Worm (Caenorhabditis elegans) whole organism, late embryonic: ENCODE measurements around the gene rga-4.
A peak's percentile ranks its signal among the peaks of the same experiment; 100 is the strongest.

Experiments used
- F13H6.1 ChIP-seq: sonication (generic microtip); optimal IDR thresholded peaks from 2 replicates; lab custom pipeline; 2016; ENCODE audit warnings: missing genetic modification characterization, missing compliant biosample characterization
- K02D7.2 ChIP-seq: sonication (generic microtip); optimal IDR thresholded peaks from 2 replicates; lab custom pipeline; 2017; ENCODE audit warnings: mild to moderate bottlenecking, missing genetic modification characterization, missing compliant biosample characterization
- Y22D7AL.16 ChIP-seq: sonication (generic microtip); optimal IDR thresholded peaks from 2 replicates; lab custom pipeline; 2016; ENCODE audit warnings: missing genetic modification characterization, missing compliant biosample characterization
- ama-1 ChIP-seq: fragments of 150-350 bp; optimal IDR thresholded peaks from 2 replicates; lab custom pipeline; 2014
- ceh-14 ChIP-seq: sonication (generic microtip); optimal IDR thresholded peaks from 2 replicates; lab custom pipeline; 2016; ENCODE audit warnings: missing genotype, missing genetic modification characterization, missing compliant biosample characterization
- ceh-2 ChIP-seq: sonication (generic microtip); optimal IDR thresholded peaks from 2 replicates; lab custom pipeline; 2016; ENCODE audit warnings: missing genotype, missing genetic modification characterization, missing compliant biosample characterization
- ceh-30 ChIP-seq: fragments of 150-350 bp; optimal IDR thresholded peaks from 2 replicates; lab custom pipeline; 2014; ENCODE audit warnings: missing biosample characterization, missing genetic modification characterization
- ceh-45 ChIP-seq: fragments of 200-800 bp; sonication (Bioruptor generic); IDR thresholded peaks from 2 replicates; pipeline ENCODE4 v1.3.6; 2022; ENCODE audit warnings: missing genetic modification reagents, missing genetic modification characterization, missing compliant biosample characterization
- ceh-48 ChIP-seq: sonication (generic microtip); optimal IDR thresholded peaks from 2 replicates; lab custom pipeline; 2016; ENCODE audit warnings: missing genetic modification characterization, inconsistent platforms, missing compliant biosample characterization
- ceh-6 ChIP-seq: fragments of 200-800 bp; sonication (Bioruptor generic); optimal IDR thresholded peaks from 2 replicates; lab custom pipeline; 2018; ENCODE audit warnings: mild to moderate bottlenecking, missing genetic modification characterization, missing compliant biosample characterization
- dmd-4 ChIP-seq: sonication (generic microtip); optimal IDR thresholded peaks from 2 replicates; lab custom pipeline; 2016; ENCODE audit warnings: borderline replicate concordance, missing genetic modification characterization, missing compliant biosample characterization
- dve-1 ChIP-seq: sonication (generic microtip); optimal IDR thresholded peaks from 2 replicates; lab custom pipeline; 2017; ENCODE audit warnings: antibody characterized with exemption, mild to moderate bottlenecking, missing genetic modification characterization, missing compliant biosample characterization
- elt-4 ChIP-seq: sonication (generic microtip); optimal IDR thresholded peaks from 2 replicates; lab custom pipeline; 2016; ENCODE audit warnings: missing genetic modification characterization, missing compliant biosample characterization
- ets-4 ChIP-seq: sonication (generic microtip); optimal IDR thresholded peaks from 2 replicates; lab custom pipeline; 2016; ENCODE audit warnings: missing genetic modification characterization, missing compliant biosample characterization
- eyg-1 ChIP-seq: sonication (generic microtip); optimal IDR thresholded peaks from 2 replicates; lab custom pipeline; 2016; ENCODE audit warnings: missing genotype, missing genetic modification characterization, missing compliant biosample characterization
- fax-1 ChIP-seq: sonication (generic microtip); optimal IDR thresholded peaks from 2 replicates; lab custom pipeline; 2016; ENCODE audit warnings: missing genotype, missing genetic modification characterization, missing compliant biosample characterization
- hlh-15 ChIP-seq: sonication (generic microtip); optimal IDR thresholded peaks from 2 replicates; lab custom pipeline; 2016; ENCODE audit warnings: missing genetic modification characterization, missing compliant biosample characterization
- hlh-8 ChIP-seq: sonication (generic microtip); optimal IDR thresholded peaks from 2 replicates; lab custom pipeline; 2016; ENCODE audit warnings: missing genotype, missing genetic modification characterization, missing compliant biosample characterization
- lim-6 ChIP-seq: sonication (generic microtip); optimal IDR thresholded peaks from 2 replicates; lab custom pipeline; 2016; ENCODE audit warnings: missing genetic modification characterization, missing compliant biosample characterization
- madf-2 ChIP-seq: sonication (generic microtip); optimal IDR thresholded peaks from 2 replicates; lab custom pipeline; 2017; ENCODE audit warnings: missing genetic modification characterization, missing compliant biosample characterization
- mec-3 ChIP-seq: sonication (generic microtip); optimal IDR thresholded peaks from 2 replicates; lab custom pipeline; 2016; ENCODE audit warnings: borderline replicate concordance, missing genetic modification characterization, missing compliant biosample characterization
- nfya-1 ChIP-seq: sonication (generic microtip); optimal IDR thresholded peaks from 2 replicates; lab custom pipeline; 2017; ENCODE audit warnings: missing genetic modification characterization, mild to moderate bottlenecking, missing compliant biosample characterization, antibody characterized with exemption, moderate library complexity
- nhr-11 ChIP-seq: fragments of 150-350 bp; optimal IDR thresholded peaks from 2 replicates; lab custom pipeline; 2014; ENCODE audit warnings: missing biosample characterization, missing genetic modification characterization
- nhr-232 ChIP-seq: sonication (generic microtip); optimal IDR thresholded peaks from 2 replicates; lab custom pipeline; 2016; ENCODE audit warnings: missing genetic modification characterization, missing compliant biosample characterization
- npax-4 ChIP-seq: sonication (generic microtip); optimal IDR thresholded peaks from 2 replicates; lab custom pipeline; 2016; ENCODE audit warnings: missing genetic modification characterization, missing compliant biosample characterization
- pag-3 ChIP-seq: sonication (generic microtip); optimal IDR thresholded peaks from 2 replicates; lab custom pipeline; 2016; ENCODE audit warnings: missing compliant biosample characterization, missing genetic modification characterization, borderline replicate concordance
- pat-9 ChIP-seq: fragments of 200-800 bp; sonication (Bioruptor generic); optimal IDR thresholded peaks from 2 replicates; lab custom pipeline; 2018; ENCODE audit warnings: mild to moderate bottlenecking, missing genetic modification characterization, moderate library complexity, missing compliant biosample characterization
- pha-2 ChIP-seq: sonication (generic microtip); optimal IDR thresholded peaks from 2 replicates; lab custom pipeline; 2017; ENCODE audit warnings: mild to moderate bottlenecking, missing genetic modification characterization, missing compliant biosample characterization
- pha-4 ChIP-seq: fragments of 150-350 bp; optimal IDR thresholded peaks from 2 replicates; lab custom pipeline; 2018; ENCODE audit warnings: missing biosample characterization, missing genetic modification reagents, missing genetic modification characterization
- pros-1 ChIP-seq: fragments of 150-350 bp; optimal IDR thresholded peaks from 2 replicates; lab custom pipeline; 2014; ENCODE audit warnings: missing biosample characterization, missing genetic modification reagents, missing genetic modification characterization
- sox-2 ChIP-seq: fragments of 200-800 bp; sonication (Bioruptor generic); IDR thresholded peaks from 2 replicates; pipeline ENCODE4 v1.3.6; 2022; ENCODE audit warnings: missing genetic modification reagents, missing genetic modification characterization, missing compliant biosample characterization
- ttx-3 ChIP-seq: sonication (generic microtip); optimal IDR thresholded peaks from 2 replicates; lab custom pipeline; 2016; ENCODE audit warnings: missing genetic modification reagents, missing genetic modification characterization, missing compliant biosample characterization
- unc-42 ChIP-seq: sonication (generic microtip); optimal IDR thresholded peaks from 2 replicates; lab custom pipeline; 2016; ENCODE audit warnings: missing genotype, missing genetic modification characterization, missing compliant biosample characterization

Gene rga-4

ce11 chrV:1383206-1383908 lies at the start of gene rga-4:
TSS of gene rga-4 (minus strand) at chrV:1383256.
- TF ChIP-seq fax-1 (tag; lab: Kevin White, UChicago) (no peak), ceh-48 (tag; lab: Kevin White, UChicago) (no peak), nfya-1 (tag; lab: Kevin White, UChicago) (peak; percentile 22), nhr-232 (tag; lab: Kevin White, UChicago) (no peak), ceh-14 (peak; percentile 72), hlh-8 (tag; lab: Kevin White, UChicago) (no peak), pha-4 (no peak), F13H6.1 (tag; lab: Kevin White, UChicago) (no peak), ceh-6 (GFP tag; lab: Kevin White, UChicago) (no peak), ceh-45 (no peak), pag-3 (no peak), npax-4 (tag; lab: Kevin White, UChicago) (no peak), ttx-3 (tag; lab: Kevin White, UChicago) (peak; percentile 44), unc-42 (tag; lab: Kevin White, UChicago) (peak; percentile 76)

DNA sequence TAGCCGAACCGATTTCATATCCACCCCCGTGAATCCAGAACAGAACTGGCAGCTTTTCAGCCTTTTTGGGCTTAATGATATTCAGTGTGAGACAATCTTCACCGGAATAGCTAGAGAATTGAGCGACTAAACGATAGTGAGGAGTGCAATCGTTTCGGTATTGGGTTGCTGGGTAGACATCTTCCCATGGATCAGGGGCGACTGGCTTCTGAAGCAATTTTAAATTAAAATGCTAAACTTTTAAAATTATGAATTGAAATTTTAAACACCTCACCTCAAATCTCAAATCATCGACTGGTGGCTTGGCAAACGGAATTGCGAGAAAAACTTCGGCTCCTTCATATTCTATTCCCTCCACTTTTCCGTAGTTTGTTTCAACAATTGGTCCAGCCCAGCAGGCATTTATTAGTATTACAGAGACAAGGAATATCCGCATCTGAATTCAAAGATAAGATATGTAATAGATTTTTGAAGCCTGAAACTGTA lies 48.7 kb upstream of the rga-4 start, which contains the start of gene ges-1:
TSS of gene ges-1 (minus strand) at position 436 of the 486 bp plus-strand sequence.
- TF ChIP-seq pros-1 (tag; lab: Kevin White, UChicago) (no peak), dve-1 (tag; lab: Kevin White, UChicago) (no peak), elt-4 (tag; lab: Kevin White, UChicago) (no peak), pha-2 (no peak), pat-9 (tag; lab: Kevin White, UChicago) (no peak), nhr-11 (tag; lab: Kevin White, UChicago) (no peak), sox-2 (no peak), ama-1 (lab: Kevin White, UChicago) (no peak), ets-4 (tag; lab: Kevin White, UChicago) (no peak), ceh-2 (tag; lab: Kevin White, UChicago) (no peak), ttx-3 (tag; lab: Kevin White, UChicago) (no peak), fax-1 (tag; lab: Kevin White, UChicago) (no peak), mec-3 (tag; lab: Kevin White, UChicago) (no peak), pag-3 (no peak), ceh-30 (tag; lab: Kevin White, UChicago) (no peak), ceh-45 (no peak), Y22D7AL.16 (tag; lab: Kevin White, UChicago) (no peak)
- TF ChIP-seq, all 69 proteins: peak for 0

ce11 chrV:1425595-1425994 lies 42.5 kb upstream of the rga-4 start, which contains the start of gene R12A1.3:
TSS of gene R12A1.3 (minus strand) at chrV:1425794.
- TF ChIP-seq madf-2 (no peak), mec-3 (tag; lab: Kevin White, UChicago) (peak; percentile 52)

DNA sequence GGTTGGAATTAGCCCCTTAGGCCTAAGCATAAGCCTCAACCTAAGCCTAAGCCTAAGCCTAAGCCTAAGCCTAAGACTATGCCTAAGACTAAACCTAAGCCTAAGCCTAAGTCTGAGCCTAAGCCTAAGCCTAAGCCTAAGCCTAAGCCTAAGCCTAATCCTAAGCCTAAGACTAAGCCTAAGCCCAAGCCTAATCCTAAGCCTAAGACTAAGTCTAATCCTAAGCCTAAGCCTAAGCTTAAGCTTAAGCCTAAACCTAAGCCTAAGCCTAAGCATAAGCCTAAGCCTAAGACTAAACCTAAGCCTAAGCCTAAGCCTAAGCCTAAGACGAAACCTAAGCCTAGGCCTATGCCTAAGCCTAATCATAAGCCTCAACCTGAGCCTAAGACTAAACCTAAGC lies 40.3 kb upstream of the rga-4 start:
- TF ChIP-seq eyg-1 (no peak), dmd-4 (tag; lab: Kevin White, UChicago) (no peak), K02D7.2 (no peak), hlh-15 (no peak), nfya-1 (tag; lab: Kevin White, UChicago) (no peak), dve-1 (tag; lab: Kevin White, UChicago) (peak; percentile 79), ceh-2 (tag; lab: Kevin White, UChicago) (no peak)

- TF ChIP-seq lim-6 (tag; lab: Kevin White, UChicago), result no peak
- peak; percentile 29 for TF ChIP-seq unc-42 (tag; lab: Kevin White, UChicago)
- TF ChIP-seq ceh-30 (tag; lab: Kevin White, UChicago), result no peak
Measured at ce11 chrV:1422269-1422668, 39.2 kb upstream of the rga-4 start.
